Fruit fly (Drosophila melanogaster) whole organism, embryonic: ENCODE results near the gene thoc7.

Experiments
- Ada2b ChIP-seq: fragments of 200-800 bp; sonication (Bioruptor generic); IDR thresholded peaks from 2 replicates; pipeline ENCODE4 v1.3.6; 2022; ENCODE audit warnings: missing biosample characterization, missing genetic modification characterization
- Adf1 ChIP-seq: fragments of 200-800 bp; sonication (Bioruptor generic); IDR thresholded peaks from 2 replicates; pipeline ENCODE4 v1.3.6; 2022; ENCODE audit warnings: missing biosample characterization, missing genetic modification characterization
- Awh ChIP-seq: fragments of 200-800 bp; sonication (Bioruptor generic); IDR thresholded peaks from 2 replicates; pipeline ENCODE4, ENCODE4 v1.3.6; 2022; ENCODE audit warnings: missing biosample characterization, missing genetic modification characterization
- Bgb ChIP-seq: fragments of 200-800 bp; sonication (Bioruptor generic); IDR thresholded peaks from 2 replicates; pipeline ENCODE4 v1.3.6; 2022; ENCODE audit warnings: missing biosample characterization, missing genetic modification characterization; ENCODE audit not compliant: partially characterized antibody
- Bteb2 ChIP-seq: fragments of 200-800 bp; sonication (Bioruptor generic); optimal IDR thresholded peaks from 2 replicates; lab custom pipeline; 2016; ENCODE audit warnings: missing biosample characterization, missing genetic modification characterization
- CG11093 ChIP-seq: fragments of 200-800 bp; sonication (Bioruptor generic); IDR thresholded peaks from 3 replicates; pipeline ENCODE4 v1.3.6; 2022; ENCODE audit warnings: missing biosample characterization, missing genetic modification characterization
- CG12299 ChIP-seq: fragments of 200-800 bp; sonication (Bioruptor generic); optimal IDR thresholded peaks from 2 replicates; lab custom pipeline; 2018; ENCODE audit warnings: missing biosample characterization, mild to moderate bottlenecking, missing genetic modification characterization
- CG12769 ChIP-seq: fragments of 200-800 bp; sonication (Bioruptor generic); optimal IDR thresholded peaks from 2 replicates; lab custom pipeline; 2019; ENCODE audit warnings: missing biosample characterization, mild to moderate bottlenecking, missing genetic modification characterization, moderate library complexity
- CG13894 ChIP-seq: fragments of 200-800 bp; sonication (Bioruptor generic); optimal IDR thresholded peaks from 3 replicates; lab custom pipeline; 2018; ENCODE audit warnings: missing biosample characterization, mild to moderate bottlenecking, missing genetic modification characterization, moderate library complexity
- CG14050 ChIP-seq: fragments of 200-800 bp; sonication (Bioruptor generic); IDR thresholded peaks from 3 replicates; pipeline ENCODE4 v1.3.6; 2022; ENCODE audit warnings: missing biosample characterization, missing genetic modification characterization
- CG17802 ChIP-seq: fragments of 200-800 bp; sonication (Bioruptor generic); optimal IDR thresholded peaks from 2 replicates; lab custom pipeline; 2018; ENCODE audit warnings: missing biosample characterization, mild to moderate bottlenecking, missing genetic modification characterization, moderate library complexity
- CG30403 ChIP-seq: fragments of 200-800 bp; sonication (Bioruptor generic); optimal IDR thresholded peaks from 3 replicates; lab custom pipeline; 2016; ENCODE audit warnings: missing biosample characterization, missing genetic modification characterization
- CG32532 ChIP-seq: fragments of 200-800 bp; sonication (Bioruptor generic); IDR thresholded peaks from 2 replicates; pipeline ENCODE4 v1.3.6; 2022; ENCODE audit warnings: missing biosample characterization, missing genetic modification characterization
- CG32772 ChIP-seq: fragments of 200-800 bp; sonication (Bioruptor generic); IDR thresholded peaks from 2 replicates; pipeline ENCODE4 v1.3.6; 2022; ENCODE audit warnings: missing biosample characterization, missing genetic modification characterization
- CG3726 ChIP-seq: fragments of 200-800 bp; sonication (Bioruptor generic); IDR thresholded peaks from 3 replicates; pipeline ENCODE4, ENCODE4 v1.3.6; 2022; ENCODE audit warnings: missing biosample characterization, missing genetic modification characterization
- CG4328 ChIP-seq: fragments of 200-800 bp; sonication (Bioruptor generic); optimal IDR thresholded peaks from 3 replicates; lab custom pipeline; 2017; ENCODE audit warnings: missing biosample characterization, missing genetic modification reagents, missing genetic modification characterization
- CG4820 ChIP-seq: fragments of 200-800 bp; sonication (Bioruptor generic); optimal IDR thresholded peaks from 3 replicates; lab custom pipeline; 2016; ENCODE audit warnings: missing biosample characterization, missing genetic modification characterization
- CG5245 ChIP-seq: fragments of 200-800 bp; sonication (Bioruptor generic); optimal IDR thresholded peaks from 3 replicates; lab custom pipeline; 2016; ENCODE audit warnings: missing biosample characterization, missing genetic modification characterization
- CG7357 ChIP-seq: fragments of 200-800 bp; sonication (Bioruptor generic); IDR thresholded peaks from 3 replicates; pipeline ENCODE4 v1.3.6; 2022; ENCODE audit warnings: missing biosample characterization, missing genetic modification characterization
- CG7786 ChIP-seq: fragments of 200-800 bp; sonication (Bioruptor generic); optimal IDR thresholded peaks from 2 replicates; lab custom pipeline; 2016; ENCODE audit warnings: missing biosample characterization, missing genetic modification characterization
- CG8290 ChIP-seq, 3 experiments: fragments of 200-800 bp; sonication (Bioruptor generic); optimal IDR thresholded peaks; 2 replicates each; lab custom pipeline; 2016 to 2019; ENCODE audit warnings: missing biosample characterization in 3 of 3, missing genetic modification characterization in 3 of 3, mild to moderate bottlenecking in 2 of 3, moderate library complexity in 1 of 3
- CG8478 ChIP-seq: fragments of >200 bp; optimal IDR thresholded peaks from 2 replicates; lab custom pipeline; 2018
- CG8944 ChIP-seq: fragments of 200-800 bp; sonication (Bioruptor generic); optimal IDR thresholded peaks from 3 replicates; lab custom pipeline; 2016; ENCODE audit warnings: missing biosample characterization, missing genetic modification characterization
- CG9609 ChIP-seq: fragments of 200-800 bp; sonication (Bioruptor generic); optimal IDR thresholded peaks from 3 replicates; lab custom pipeline; 2016; ENCODE audit warnings: missing biosample characterization, missing genetic modification characterization
- CG9727 ChIP-seq: fragments of 200-800 bp; sonication (Bioruptor generic); optimal IDR thresholded peaks from 3 replicates; lab custom pipeline; 2017; ENCODE audit warnings: missing biosample characterization, mild to moderate bottlenecking, missing genetic modification characterization
- CG9817 ChIP-seq: fragments of 200-800 bp; sonication (Bioruptor generic); optimal IDR thresholded peaks from 2 replicates; lab custom pipeline; 2018; ENCODE audit warnings: missing biosample characterization, mild to moderate bottlenecking, missing genetic modification characterization, moderate library complexity
- D19B ChIP-seq: fragments of 200-800 bp; sonication (Bioruptor generic); optimal IDR thresholded peaks from 2 replicates; lab custom pipeline; 2017; ENCODE audit warnings: missing biosample characterization, mild to moderate bottlenecking, missing genetic modification characterization
- Dad ChIP-seq: fragments of 200-800 bp; sonication (Bioruptor generic); optimal IDR thresholded peaks from 3 replicates; lab custom pipeline; 2016; ENCODE audit warnings: missing biosample characterization, missing genetic modification characterization
- Doc3 ChIP-seq: fragments of 200-800 bp; sonication (Bioruptor generic); IDR thresholded peaks from 3 replicates; pipeline ENCODE4 v1.3.6; 2022; ENCODE audit warnings: missing biosample characterization, missing genetic modification characterization; ENCODE audit not compliant: partially characterized antibody
- Dp ChIP-seq: fragments of 200-800 bp; sonication (Bioruptor generic); optimal IDR thresholded peaks from 2 replicates; lab custom pipeline; 2018; ENCODE audit warnings: missing biosample characterization, mild to moderate bottlenecking, missing genetic modification characterization, moderate library complexity
- E2f2 ChIP-seq: fragments of 200-800 bp; sonication (Bioruptor generic); IDR thresholded peaks from 2 replicates; pipeline ENCODE4 v1.3.6; 2022; ENCODE audit warnings: missing biosample characterization, missing genetic modification characterization
- Gug ChIP-seq: fragments of 200-800 bp; sonication (Bioruptor generic); IDR thresholded peaks from 4 replicates; pipeline ENCODE4 v1.3.6; 2022; ENCODE audit warnings: missing biosample characterization, missing genetic modification characterization
- Hmr ChIP-seq: fragments of 200-800 bp; sonication (Bioruptor generic); optimal IDR thresholded peaks from 3 replicates; lab custom pipeline; 2017; ENCODE audit warnings: mild to moderate bottlenecking, missing biosample characterization, missing genetic modification reagents, missing genetic modification characterization
- Jarid2 ChIP-seq: fragments of 200-800 bp; sonication (Bioruptor generic); optimal IDR thresholded peaks from 3 replicates; lab custom pipeline; 2017; ENCODE audit warnings: mild to moderate bottlenecking, missing biosample characterization, missing genetic modification reagents, missing genetic modification characterization
- Lpt ChIP-seq: fragments of >200 bp; optimal IDR thresholded peaks from 2 replicates; lab custom pipeline; 2018; ENCODE audit warnings: missing biosample characterization, missing genetic modification characterization
- NC2β ChIP-seq: fragments of 200-800 bp; sonication (Bioruptor generic); optimal IDR thresholded peaks from 2 replicates; lab custom pipeline; 2016; ENCODE audit warnings: missing biosample characterization, missing genetic modification characterization
- NK7.1 ChIP-seq: fragments of 200-800 bp; sonication (Bioruptor generic); optimal IDR thresholded peaks from 3 replicates; lab custom pipeline; 2016; ENCODE audit warnings: missing biosample characterization, missing genetic modification characterization
- Ptx1 ChIP-seq: fragments of 200-800 bp; sonication (Bioruptor generic); IDR thresholded peaks from 2 replicates; pipeline ENCODE4 v1.3.6; 2022; ENCODE audit warnings: missing biosample characterization, missing genetic modification characterization
- ato ChIP-seq: fragments of 200-800 bp; sonication (Bioruptor generic); IDR thresholded peaks from 2 replicates; pipeline ENCODE4 v1.3.6; 2022; ENCODE audit warnings: missing biosample characterization, missing genetic modification characterization; ENCODE audit not compliant: partially characterized antibody
- caup ChIP-seq: fragments of 200-800 bp; sonication (Bioruptor generic); optimal IDR thresholded peaks from 3 replicates; lab custom pipeline; 2017; ENCODE audit warnings: missing biosample characterization, mild to moderate bottlenecking, missing genetic modification characterization, moderate library complexity; ENCODE audit not compliant: severe bottlenecking
- chn ChIP-seq: fragments of 200-800 bp; sonication (Bioruptor generic); optimal IDR thresholded peaks from 2 replicates; lab custom pipeline; 2016; ENCODE audit warnings: missing biosample characterization, missing genetic modification characterization
- dpn ChIP-seq, 2 experiments: fragments of 200-800 bp; sonication (Bioruptor generic); optimal IDR thresholded peaks; 3 replicates each; lab custom pipeline; 2016; ENCODE audit warnings: missing biosample characterization in 2 of 2, missing genetic modification characterization in 2 of 2
- dysf ChIP-seq: fragments of 200-800 bp; sonication (Bioruptor generic); IDR thresholded peaks from 3 replicates; pipeline ENCODE4 v1.3.6; 2022; ENCODE audit warnings: missing biosample characterization, missing genetic modification characterization
- mam ChIP-seq: fragments of 200-800 bp; sonication (Bioruptor generic); optimal IDR thresholded peaks from 3 replicates; lab custom pipeline; 2016; ENCODE audit warnings: missing biosample characterization, missing genetic modification characterization
- nmo ChIP-seq: fragments of 200-800 bp; sonication (Bioruptor generic); optimal IDR thresholded peaks from 2 replicates; lab custom pipeline; 2018; ENCODE audit warnings: missing biosample characterization, mild to moderate bottlenecking, missing genetic modification characterization, moderate library complexity
- pum ChIP-seq: fragments of 200-800 bp; sonication (Bioruptor generic); optimal IDR thresholded peaks from 2 replicates; lab custom pipeline; 2016; ENCODE audit warnings: missing biosample characterization, missing genetic modification characterization
- row ChIP-seq: fragments of 200-800 bp; sonication (Bioruptor generic); IDR thresholded peaks from 3 replicates; pipeline ENCODE4 v1.3.6; 2022; ENCODE audit warnings: missing biosample characterization, missing genetic modification characterization
- seq ChIP-seq: fragments of 200-800 bp; sonication (Bioruptor generic); IDR thresholded peaks from 2 replicates; pipeline ENCODE4 v1.3.6; 2022; ENCODE audit warnings: missing biosample characterization, missing genetic modification characterization
- slbo ChIP-seq: fragments of 200-800 bp; sonication (Bioruptor generic); IDR thresholded peaks from 2 replicates; pipeline ENCODE4 v1.3.6; 2022; ENCODE audit warnings: missing biosample characterization, missing genetic modification characterization
- tio ChIP-seq: fragments of 200-800 bp; sonication (Bioruptor generic); optimal IDR thresholded peaks from 2 replicates; lab custom pipeline; 2017; ENCODE audit warnings: missing biosample characterization, missing genetic modification characterization, inconsistent platforms

Gene thoc7

dm6 chr3L:199050-199745 is 13.3 kb downstream of the thoc7 start (continued):
- TF ChIP-seq CG9609 (GFP tag; lab: Kevin White, UChicago) (peak; percentile 4), ato (GFP tag; lab: Robert Waterston, UW) (no peak), NK7.1 (GFP tag; lab: Kevin White, UChicago) (no peak), Gug (peak; percentile 28; the same call in 1 of the 4 replicates), CG12769 (no peak), Ptx1 (peak; percentile 45), CG7786 (GFP tag; lab: Kevin White, UChicago) (no peak), tio (no peak), pum (GFP tag; lab: Kevin White, UChicago) (peak; percentile 32), CG13894 (tag; lab: Kevin White, UChicago) (no peak), CG30403 (GFP tag; lab: Kevin White, UChicago) (no peak), row (GFP tag; lab: Robert Waterston, UW) (peak; percentile 24; the same call in 2 of the 3 replicates), CG32772 (GFP tag; lab: Robert Waterston, UW) (peak; percentile 63; the same call in 1 of the 2 replicates), CG8290 (GFP tag; optimal IDR thresholded peaks at IDR 0.05; lab: Kevin White, UChicago) (no peak), CG8290 (tag; optimal IDR thresholded peaks at IDR 0.05; lab: Kevin White, UChicago) (no peak), dpn (GFP tag; optimal IDR thresholded peaks at IDR 0.05; lab: Kevin White, UChicago) (peak in 1 of 2 experiments; percentile 3), Dp (GFP tag; lab: Kevin White, UChicago) (peak; percentile 27), CG9727 (no peak), CG4820 (GFP tag; lab: Kevin White, UChicago) (peak; percentile 7), Dad (GFP tag; lab: Kevin White, UChicago) (peak; percentile 42), Bgb (GFP tag; lab: Robert Waterston, UW) (peak; percentile 54; the same call in 1 of the 2 replicates), seq (0 out of 2 replicates have a peak, but pooled peaks have one; percentile 32), CG3726 (GFP tag; lab: Robert Waterston, UW) (no peak), dysf (GFP tag; lab: Robert Waterston, UW) (no peak), D19B (GFP tag; lab: Kevin White, UChicago) (no peak), Ada2b (GFP tag; lab: Robert Waterston, UW) (peak; percentile 21; the same call in 1 of the 2 replicates), CG32532 (peak; percentile 55; the same call in 1 of the 2 replicates), E2f2 (GFP tag; lab: Robert Waterston, UW) (peak; percentile 33), Adf1 (GFP tag; lab: Robert Waterston, UW) (peak; percentile 42), slbo (peak; percentile 62), chn (peak; percentile 84), Hmr (GFP tag; lab: Kevin White, UChicago) (peak; percentile 36), caup (GFP tag; lab: Kevin White, UChicago) (no peak), CG17802 (tag; lab: Kevin White, UChicago) (no peak), CG8478 (lab: Kevin White, UChicago) (peak; percentile 91), Bteb2 (GFP tag; lab: Kevin White, UChicago) (no peak), CG11093 (GFP tag; lab: Robert Waterston, UW) (no peak), CG5245 (no peak), CG8944 (GFP tag; lab: Kevin White, UChicago) (no peak), Awh (GFP tag; lab: Robert Waterston, UW) (no peak), CG12299 (tag; lab: Kevin White, UChicago) (peak; percentile 13), Jarid2 (GFP tag; lab: Kevin White, UChicago) (no peak), CG4328 (GFP tag; lab: Kevin White, UChicago) (no peak), nmo (peak; percentile 61), CG9817 (peak; percentile 35), Doc3 (GFP tag; lab: Robert Waterston, UW) (no peak), CG7357 (no peak), CG14050 (no peak), mam (GFP tag; lab: Kevin White, UChicago) (peak; percentile 24), NC2β (no peak), Lpt (no peak)
